Fruit fly (Drosophila melanogaster) whole organism, embryonic: ENCODE data around the gene Wee1.

Experiments used
- Bgb ChIP-seq: fragments of 200-800 bp; sonication (Bioruptor generic); IDR thresholded peaks from 2 replicates; pipeline ENCODE4 v1.3.6; 2022; ENCODE audit warnings: missing biosample characterization, missing genetic modification characterization; ENCODE audit not compliant: partially characterized antibody
- CG10147 ChIP-seq: fragments of 200-800 bp; sonication (Bioruptor generic); optimal IDR thresholded peaks from 2 replicates; lab custom pipeline; 2019; ENCODE audit warnings: missing biosample characterization, mild to moderate bottlenecking, missing genetic modification characterization, moderate library complexity
- CG10209 ChIP-seq: fragments of 200-800 bp; sonication (Bioruptor generic); optimal IDR thresholded peaks from 3 replicates; lab custom pipeline; 2017; ENCODE audit warnings: missing biosample characterization, mild to moderate bottlenecking, missing genetic modification characterization, missing genetic modification reagents
- CG10267 ChIP-seq: fragments of 200-800 bp; sonication (Bioruptor generic); optimal IDR thresholded peaks from 2 replicates; lab custom pipeline; 2018; ENCODE audit warnings: missing biosample characterization, mild to moderate bottlenecking, missing genetic modification characterization, moderate library complexity
- CG14014 ChIP-seq: fragments of 200-800 bp; sonication (Bioruptor generic); IDR thresholded peaks from 2 replicates; pipeline ENCODE4 v1.3.6; 2022; ENCODE audit warnings: missing biosample characterization, missing genetic modification characterization
- CG14860 ChIP-seq: fragments of 200-800 bp; sonication (Bioruptor generic); IDR thresholded peaks from 3 replicates; pipeline ENCODE4 v1.3.6; 2022; ENCODE audit warnings: missing biosample characterization, missing genetic modification characterization; ENCODE audit not compliant: partially characterized antibody
- CG15269 ChIP-seq: fragments of 200-800 bp; sonication (Bioruptor generic); optimal IDR thresholded peaks from 2 replicates; lab custom pipeline; 2018; ENCODE audit warnings: missing biosample characterization, mild to moderate bottlenecking, missing genetic modification characterization, moderate library complexity
- CG1647 ChIP-seq: fragments of 200-800 bp; sonication (Bioruptor generic); optimal IDR thresholded peaks from 3 replicates; lab custom pipeline; 2016; ENCODE audit warnings: missing biosample characterization, missing genetic modification characterization
- CG16779 ChIP-seq: fragments of 200-800 bp; sonication (Bioruptor generic); IDR thresholded peaks from 2 replicates; pipeline ENCODE4 v1.3.6; 2022; ENCODE audit warnings: missing biosample characterization, missing genetic modification characterization
- CG16815 ChIP-seq: fragments of 200-800 bp; sonication (Bioruptor generic); optimal IDR thresholded peaks from 3 replicates; lab custom pipeline; 2017; ENCODE audit warnings: missing biosample characterization, mild to moderate bottlenecking, missing genetic modification characterization
- CG2116 ChIP-seq: fragments of 200-800 bp; sonication (Bioruptor generic); optimal IDR thresholded peaks from 3 replicates; lab custom pipeline; 2018; ENCODE audit warnings: missing biosample characterization, mild to moderate bottlenecking, missing genetic modification characterization
- CG2120 ChIP-seq: fragments of 200-800 bp; sonication (Bioruptor generic); optimal IDR thresholded peaks from 3 replicates; lab custom pipeline; 2016; ENCODE audit warnings: missing biosample characterization, missing genetic modification characterization
- CG3281 ChIP-seq: fragments of 200-800 bp; sonication (Bioruptor generic); optimal IDR thresholded peaks from 3 replicates; lab custom pipeline; 2017; ENCODE audit warnings: missing biosample characterization, mild to moderate bottlenecking, missing genetic modification characterization
- CG34422 ChIP-seq: fragments of 200-800 bp; sonication (Bioruptor generic); IDR thresholded peaks from 3 replicates; pipeline ENCODE4 v1.3.6; 2022; ENCODE audit warnings: missing biosample characterization, missing genetic modification characterization
- CG4404 ChIP-seq: fragments of 200-800 bp; sonication (Bioruptor generic); IDR thresholded peaks from 2 replicates; pipeline ENCODE4 v1.3.6; 2022; ENCODE audit warnings: missing biosample characterization, missing genetic modification characterization
- CG4424 ChIP-seq: fragments of 200-800 bp; sonication (Bioruptor generic); optimal IDR thresholded peaks from 3 replicates; lab custom pipeline; 2016; ENCODE audit warnings: missing biosample characterization, missing genetic modification characterization
- CG4730 ChIP-seq: fragments of 200-800 bp; sonication (Bioruptor generic); IDR thresholded peaks from 2 replicates; pipeline ENCODE4 v1.3.6; 2022; ENCODE audit warnings: missing biosample characterization, missing genetic modification characterization
- CG6272 ChIP-seq: fragments of 200-800 bp; sonication (Bioruptor generic); IDR thresholded peaks from 2 replicates; pipeline ENCODE4 v1.3.6; 2022; ENCODE audit warnings: missing biosample characterization, missing genetic modification characterization
- CG6689 ChIP-seq: fragments of 200-800 bp; sonication (Bioruptor generic); IDR thresholded peaks from 2 replicates; pipeline ENCODE4 v1.3.6; 2022; ENCODE audit warnings: missing biosample characterization, missing genetic modification characterization
- CG6765 ChIP-seq: fragments of 200-800 bp; sonication (Bioruptor generic); optimal IDR thresholded peaks from 3 replicates; lab custom pipeline; 2017; ENCODE audit warnings: missing biosample characterization, mild to moderate bottlenecking, missing genetic modification characterization
- CG6791 ChIP-seq: fragments of 200-800 bp; sonication (Bioruptor generic); IDR thresholded peaks from 3 replicates; pipeline ENCODE4 v1.3.6; 2022; ENCODE audit warnings: missing biosample characterization, missing genetic modification characterization; ENCODE audit not compliant: partially characterized antibody
- CG8089 ChIP-seq: fragments of 200-800 bp; sonication (Bioruptor generic); optimal IDR thresholded peaks from 3 replicates; lab custom pipeline; 2016; ENCODE audit warnings: missing biosample characterization, missing genetic modification characterization
- CG8388 ChIP-seq: fragments of 200-800 bp; sonication (Bioruptor generic); optimal IDR thresholded peaks from 2 replicates; lab custom pipeline; 2019; ENCODE audit warnings: missing biosample characterization, mild to moderate bottlenecking, missing genetic modification characterization, moderate library complexity
- CG9215 ChIP-seq: fragments of 200-800 bp; sonication (Bioruptor generic); IDR thresholded peaks from 2 replicates; pipeline ENCODE4 v1.3.6; 2022; ENCODE audit warnings: missing biosample characterization, missing genetic modification characterization
- Dek ChIP-seq: fragments of 200-800 bp; sonication (Bioruptor generic); optimal IDR thresholded peaks from 3 replicates; lab custom pipeline; 2019; ENCODE audit warnings: missing biosample characterization, mild to moderate bottlenecking, missing genetic modification characterization, moderate library complexity
- Dip2 ChIP-seq: fragments of 200-800 bp; sonication (Bioruptor generic); IDR thresholded peaks from 2 replicates; pipeline ENCODE4 v1.3.6; 2022; ENCODE audit warnings: missing biosample characterization, missing genetic modification characterization
- Dref ChIP-seq: fragments of 200-800 bp; sonication (Bioruptor generic); IDR thresholded peaks from 2 replicates; pipeline ENCODE4 v1.3.6; 2022; ENCODE audit warnings: missing biosample characterization, missing genetic modification characterization
- E2f2 ChIP-seq: fragments of 200-800 bp; sonication (Bioruptor generic); IDR thresholded peaks from 2 replicates; pipeline ENCODE4 v1.3.6; 2022; ENCODE audit warnings: missing biosample characterization, missing genetic modification characterization
- Fer1 ChIP-seq: fragments of 200-800 bp; sonication (Bioruptor generic); optimal IDR thresholded peaks from 2 replicates; lab custom pipeline; 2017; ENCODE audit warnings: missing biosample characterization, mild to moderate bottlenecking, missing genetic modification characterization
- Hmx ChIP-seq: fragments of 200-800 bp; sonication (Bioruptor generic); optimal IDR thresholded peaks from 2 replicates; lab custom pipeline; 2016; ENCODE audit warnings: missing biosample characterization, missing genetic modification characterization
- Lim3 ChIP-seq: fragments of 200-800 bp; sonication (Bioruptor generic); IDR thresholded peaks from 2 replicates; pipeline ENCODE4 v1.3.6; 2022; ENCODE audit warnings: missing biosample characterization, missing genetic modification characterization
- MESR4 ChIP-seq: fragments of 200-800 bp; sonication (Bioruptor generic); optimal IDR thresholded peaks from 2 replicates; lab custom pipeline; 2018; ENCODE audit warnings: missing biosample characterization, mild to moderate bottlenecking, missing genetic modification characterization, moderate library complexity
- Max ChIP-seq: fragments of 200-800 bp; sonication (Bioruptor generic); optimal IDR thresholded peaks from 2 replicates; lab custom pipeline; 2016; ENCODE audit warnings: missing biosample characterization, mild to moderate bottlenecking, missing genetic modification characterization
- Meics ChIP-seq: fragments of 200-800 bp; sonication (Bioruptor generic); optimal IDR thresholded peaks from 2 replicates; lab custom pipeline; 2017; ENCODE audit warnings: missing biosample characterization, mild to moderate bottlenecking, missing genetic modification characterization
- Opbp ChIP-seq: fragments of 200-800 bp; sonication (Bioruptor generic); IDR thresholded peaks from 3 replicates; pipeline ENCODE4 v1.3.6; 2022; ENCODE audit warnings: missing biosample characterization, missing genetic modification characterization; ENCODE audit not compliant: partially characterized antibody
- Ptx1 ChIP-seq: fragments of 200-800 bp; sonication (Bioruptor generic); IDR thresholded peaks from 2 replicates; pipeline ENCODE4 v1.3.6; 2022; ENCODE audit warnings: missing biosample characterization, missing genetic modification characterization
- Stat92E ChIP-seq, 3 experiments: fragments of >200 bp in 2 of 3; fragments of 200-800 bp in 1 of 3; sonication (Bioruptor generic) in 1 of 3; optimal IDR thresholded peaks; 2 replicates each; lab custom pipeline; 2017 to 2019; ENCODE audit warnings: missing biosample characterization in 3 of 3, missing genetic modification characterization in 3 of 3, mild to moderate bottlenecking in 1 of 3, moderate library complexity in 1 of 3
- TFAM ChIP-seq: fragments of 200-800 bp; sonication (Bioruptor generic); optimal IDR thresholded peaks from 2 replicates; lab custom pipeline; 2017; ENCODE audit warnings: missing biosample characterization, missing genetic modification characterization, inconsistent platforms
- cas ChIP-seq: fragments of 200-800 bp; sonication (Bioruptor generic); IDR thresholded peaks from 2 replicates; pipeline ENCODE4 v1.3.6; 2022; ENCODE audit warnings: missing biosample characterization, missing genetic modification characterization
- dmrt99B ChIP-seq: fragments of 200-800 bp; sonication (Bioruptor generic); optimal IDR thresholded peaks from 2 replicates; lab custom pipeline; 2018; ENCODE audit warnings: missing biosample characterization, mild to moderate bottlenecking, missing genetic modification characterization, moderate library complexity
- fu2 ChIP-seq: fragments of 200-800 bp; sonication (Bioruptor generic); optimal IDR thresholded peaks from 2 replicates; lab custom pipeline; 2016; ENCODE audit warnings: missing biosample characterization, missing genetic modification characterization
- grn ChIP-seq: fragments of 200-800 bp; sonication (Bioruptor generic); optimal IDR thresholded peaks from 3 replicates; lab custom pipeline; 2017; ENCODE audit warnings: missing biosample characterization, missing genetic modification characterization
- gsb ChIP-seq: fragments of 200-800 bp; sonication (Bioruptor generic); IDR thresholded peaks from 2 replicates; pipeline ENCODE4 v1.3.6; 2022; ENCODE audit warnings: missing biosample characterization, missing genetic modification characterization
- h ChIP-seq: fragments of >200 bp; optimal IDR thresholded peaks from 2 replicates; lab custom pipeline; 2017
- nerfin-2 ChIP-seq: fragments of 200-800 bp; sonication (Bioruptor generic); IDR thresholded peaks from 2 replicates; pipeline ENCODE4 v1.3.6; 2022; ENCODE audit warnings: missing biosample characterization, missing genetic modification characterization; ENCODE audit not compliant: partially characterized antibody
- psq ChIP-seq: fragments of 200-800 bp; sonication (Bioruptor generic); optimal IDR thresholded peaks from 2 replicates; lab custom pipeline; 2017; ENCODE audit warnings: missing biosample characterization, missing genetic modification characterization
- tgo ChIP-seq: fragments of 200-800 bp; sonication (Bioruptor generic); IDR thresholded peaks from 3 replicates; pipeline ENCODE4 v1.3.6; 2022; ENCODE audit warnings: missing biosample characterization, missing genetic modification characterization
- vvl ChIP-seq: fragments of 200-800 bp; sonication (Bioruptor generic); IDR thresholded peaks from 2 replicates; pipeline ENCODE4 v1.3.6; 2022; ENCODE audit warnings: missing biosample characterization, missing genetic modification characterization
- wdn ChIP-seq: fragments of 200-800 bp; sonication (Bioruptor generic); IDR thresholded peaks from 2 replicates; pipeline ENCODE4 v1.3.6; 2022; ENCODE audit warnings: missing biosample characterization, missing genetic modification characterization
- wek ChIP-seq: fragments of 200-800 bp; sonication (Bioruptor generic); optimal IDR thresholded peaks from 3 replicates; lab custom pipeline; 2018; ENCODE audit warnings: missing biosample characterization, mild to moderate bottlenecking, missing genetic modification characterization, moderate library complexity

Gene Wee1

dm6 chr2L:6918517-6919202, 4.7 kb upstream of the Wee1 start, which contains the start of gene nop5 (continued):
- TF ChIP-seq E2f2 (no peak), CG34422 (GFP tag; lab: Robert Waterston, UW) (peak; percentile 55; the same call in 1 of the 3 replicates), Hmx (GFP tag; lab: Kevin White, UChicago) (no peak), CG10147 (GFP tag; lab: Kevin White, UChicago) (peak; percentile 80), CG10267 (peak; percentile 69), CG10209 (GFP tag; lab: Kevin White, UChicago) (peak; percentile 73), CG14014 (GFP tag; lab: Robert Waterston, UW) (no peak), Max (GFP tag; lab: Kevin White, UChicago) (peak; percentile 60), Lim3 (GFP tag; lab: Robert Waterston, UW) (no peak), CG4404 (no peak), CG6791 (GFP tag; lab: Robert Waterston, UW) (0 out of 3 replicates have a peak, but pooled peaks have one; percentile 31), h (lab: Kevin White, UChicago) (no peak), Dref (GFP tag; lab: Robert Waterston, UW) (no peak), CG6272 (GFP tag; lab: Robert Waterston, UW) (no peak), CG8388 (GFP tag; lab: Kevin White, UChicago) (peak; percentile 69), CG15269 (tag; lab: Kevin White, UChicago) (no peak), Ptx1 (no peak), CG16815 (GFP tag; lab: Kevin White, UChicago) (peak; percentile 40), CG9215 (GFP tag; lab: Robert Waterston, UW) (peak; percentile 37; the same call in 1 of the 2 replicates), CG6689 (peak; percentile 47), CG3281 (GFP tag; lab: Kevin White, UChicago) (peak; percentile 84), fu2 (GFP tag; lab: Kevin White, UChicago) (no peak), tgo (GFP tag; lab: Robert Waterston, UW) (no peak; the same call in 2 of the 3 replicates), Stat92E (GFP tag; optimal IDR thresholded peaks at IDR 0.05; lab: Kevin White, UChicago) (peak in 1 of 3 experiments; percentile 74), cas (GFP tag; lab: Robert Waterston, UW) (no peak), CG2120 (GFP tag; lab: Kevin White, UChicago) (peak; percentile 35), Bgb (GFP tag; lab: Robert Waterston, UW) (no peak), CG2116 (GFP tag; lab: Kevin White, UChicago) (peak; percentile 33), CG16779 (GFP tag; lab: Robert Waterston, UW) (no peak), CG8089 (GFP tag; lab: Kevin White, UChicago) (no peak), Dip2 (GFP tag; lab: Robert Waterston, UW) (no peak), vvl (GFP tag; lab: Robert Waterston, UW) (no peak; the same call in 1 of the 2 replicates), dmrt99B (tag; lab: Kevin White, UChicago) (no peak), CG1647 (GFP tag; lab: Kevin White, UChicago) (no peak), Fer1 (GFP tag; lab: Kevin White, UChicago) (peak; percentile 78), TFAM (GFP tag; lab: Kevin White, UChicago) (no peak), Dek (tag; lab: Kevin White, UChicago) (peak; percentile 71), psq (peak; percentile 20), wek (no peak), grn (GFP tag; lab: Kevin White, UChicago) (no peak), Meics (GFP tag; lab: Kevin White, UChicago) (peak; percentile 83), CG14860 (GFP tag; lab: Robert Waterston, UW) (no peak), nerfin-2 (GFP tag; lab: Robert Waterston, UW) (no peak), gsb (GFP tag; lab: Robert Waterston, UW) (no peak), CG6765 (GFP tag; lab: Kevin White, UChicago) (peak; percentile 79), CG4730 (GFP tag; lab: Robert Waterston, UW) (no peak), Opbp (GFP tag; lab: Robert Waterston, UW) (no peak), wdn (GFP tag; lab: Robert Waterston, UW) (no peak), CG4424 (peak; percentile 44), MESR4 (GFP tag; lab: Kevin White, UChicago) (peak; percentile 90)
